Worm (Caenorhabditis elegans): ENCODE data around the gene K02D10.1.

DNA sequence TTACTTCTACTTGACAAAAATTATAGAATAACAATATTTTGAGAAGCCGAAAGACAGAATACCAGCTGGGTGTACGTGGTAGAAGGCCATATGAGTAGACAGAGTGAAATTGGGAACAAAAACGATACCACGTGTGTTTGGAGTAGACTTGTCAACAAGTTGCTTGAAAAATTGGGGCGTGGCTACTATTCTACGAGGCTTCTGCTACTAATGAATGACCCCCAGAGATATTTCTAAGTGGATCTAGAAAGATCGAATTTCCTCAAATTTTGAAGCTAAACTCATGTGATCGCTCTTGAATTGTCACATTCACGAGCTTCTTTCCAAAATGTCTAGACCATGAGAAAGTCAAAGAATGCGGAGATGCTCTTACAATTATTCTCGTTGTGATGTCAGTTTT, 7.3 kb upstream of the K02D10.1 start:
- TF ChIP-seq unc-62 (GFP tag; optimal IDR thresholded peaks at IDR 0.05) (no peak), ztf-26 (tag; optimal IDR thresholded peaks at IDR 0.05) (no peak), nhr-90 (tag; optimal IDR thresholded peaks at IDR 0.05) (no peak), Y95B8A.8 (GFP tag; IDR thresholded peaks at IDR 0.05) (no peak), snpc-1.3 (tag; optimal IDR thresholded peaks at IDR 0.05; ENCODE audit: insufficient read depth) (no peak), sdz-38 (tag; optimal IDR thresholded peaks at IDR 0.05) (no peak), him-1 (tag; optimal IDR thresholded peaks at IDR 0.05) (no peak), ztf-22 (GFP tag; optimal IDR thresholded peaks at IDR 0.05) (no peak), hmg-20 (GFP tag; IDR thresholded peaks at IDR 0.05) (no peak), attf-5 (GFP tag; optimal IDR thresholded peaks at IDR 0.05) (no peak), hsf-1 (GFP tag; IDR thresholded peaks at IDR 0.05) (no peak), tbx-9 (tag; optimal IDR thresholded peaks at IDR 0.05; ENCODE audit: borderline replicate concordance) (no peak), ama-1 (optimal IDR thresholded peaks at IDR 0.05) (no peak), ama-1 (GFP tag; optimal IDR thresholded peaks at IDR 0.05) (no peak)

All from whole organism, young adult.